Fruit fly (Drosophila melanogaster) whole organism, wandering third instar larva: ENCODE measurements around the gene Cyp28d1.

ENCODE experiments used
- Abd-B ChIP-seq: fragments of >200 bp; optimal IDR thresholded peaks from 2 replicates; lab custom pipeline; 2017; ENCODE audit warnings: missing biosample characterization, missing genetic modification characterization
- CG32264 ChIP-seq: fragments of 200-800 bp; sonication (Bioruptor generic); optimal IDR thresholded peaks from 2 replicates; lab custom pipeline; 2016; ENCODE audit warnings: missing biosample characterization, missing genetic modification characterization
- CG9705 ChIP-seq: fragments of 200-800 bp; sonication (Bioruptor generic); optimal IDR thresholded peaks from 2 replicates; lab custom pipeline; 2018; ENCODE audit warnings: missing biosample characterization, mild to moderate bottlenecking, missing genetic modification characterization
- CrebA ChIP-seq: fragments of 200-800 bp; sonication (Bioruptor generic); optimal IDR thresholded peaks from 2 replicates; lab custom pipeline; 2016; ENCODE audit warnings: missing biosample characterization, mild to moderate bottlenecking, missing genetic modification characterization, borderline replicate concordance
- Dif ChIP-seq: fragments of 200-275, 200-300 bp; sonication (Bioruptor generic); optimal IDR thresholded peaks from 2 replicates; lab custom pipeline; 2018; ENCODE audit warnings: missing biosample characterization, missing genetic modification characterization; ENCODE audit not compliant: partially characterized antibody
- HLH106 ChIP-seq: fragments of 200-800 bp; optimal IDR thresholded peaks from 3 replicates; lab custom pipeline; 2019; ENCODE audit warnings: missing biosample characterization, mild to moderate bottlenecking, missing genetic modification characterization, moderate library complexity
- Hnf4 ChIP-seq: fragments of 200-800 bp; sonication (Bioruptor generic); optimal IDR thresholded peaks from 2 replicates; lab custom pipeline; 2016; ENCODE audit warnings: missing biosample characterization, mild to moderate bottlenecking, missing genetic modification characterization
- Hr78 ChIP-seq: fragments of >200 bp; optimal IDR thresholded peaks from 2 replicates; lab custom pipeline; 2017; ENCODE audit warnings: missing biosample characterization, missing genetic modification characterization
- Jra ChIP-seq: sonication (Bioruptor generic); optimal IDR thresholded peaks from 2 replicates; lab custom pipeline; 2016; ENCODE audit warnings: missing biosample characterization, missing genetic modification characterization
- Mio ChIP-seq: sonication (Bioruptor generic); optimal IDR thresholded peaks from 2 replicates; lab custom pipeline; 2016; ENCODE audit warnings: missing biosample characterization, missing genetic modification characterization
- Myc ChIP-seq: fragments of >200 bp; optimal IDR thresholded peaks from 2 replicates; lab custom pipeline; 2017
- N ChIP-seq: fragments of >200 bp; optimal IDR thresholded peaks from 2 replicates; lab custom pipeline; 2018; ENCODE audit warnings: missing biosample characterization, missing external identifiers, missing genetic modification characterization
- Rel ChIP-seq, 2 experiments: fragments of 200-800 bp; sonication (Bioruptor generic) in 1 of 2; optimal IDR thresholded peaks; 2 replicates in 1 of 2; 3 replicates in 1 of 2; lab custom pipeline; 2016 to 2019; ENCODE audit warnings: mild to moderate bottlenecking in 2 of 2, missing biosample characterization in 2 of 2, missing genetic modification characterization in 2 of 2, moderate library complexity in 1 of 2
- br ChIP-seq: fragments of 200-800 bp; sonication (Bioruptor generic); optimal IDR thresholded peaks from 2 replicates; lab custom pipeline; 2016; ENCODE audit warnings: missing biosample characterization, missing genetic modification characterization
- brk ChIP-seq: fragments of 200-800 bp; sonication (Bioruptor generic); optimal IDR thresholded peaks from 2 replicates; lab custom pipeline; 2016; ENCODE audit warnings: missing biosample characterization, mild to moderate bottlenecking, missing genetic modification characterization
- dl ChIP-seq, 2 experiments: fragments of 175-275, 200-275 bp in 1 of 2; fragments of 200-275 bp in 1 of 2; sonication (Bioruptor generic); optimal IDR thresholded peaks; lab custom pipeline; 2018; ENCODE audit warnings: mild to moderate bottlenecking in 2 of 2, missing biosample characterization in 2 of 2, missing genetic modification characterization in 2 of 2, moderate library complexity in 2 of 2; ENCODE audit not compliant: partially characterized antibody in 2 of 2, insufficient read depth in 1 of 2
- dmrt93B ChIP-seq: fragments of 200-800 bp; sonication (Bioruptor generic); optimal IDR thresholded peaks from 2 replicates; lab custom pipeline; 2018; ENCODE audit warnings: missing biosample characterization, mild to moderate bottlenecking, missing genetic modification characterization
- ey ChIP-seq: fragments of 200-800 bp; sonication (Bioruptor generic); optimal IDR thresholded peaks from 2 replicates; lab custom pipeline; 2016; ENCODE audit warnings: missing biosample characterization, missing genetic modification characterization
- foxo ChIP-seq, 2 experiments: fragments of 200-800 bp; sonication (Bioruptor generic); optimal IDR thresholded peaks; 2 replicates in 1 of 2; 3 replicates in 1 of 2; lab custom pipeline; 2016 to 2017; ENCODE audit warnings: missing biosample characterization in 2 of 2, missing genetic modification characterization in 2 of 2
- fru ChIP-seq: fragments of 200-800 bp; sonication (Bioruptor generic); optimal IDR thresholded peaks from 3 replicates; lab custom pipeline; 2016; ENCODE audit warnings: missing biosample characterization, mild to moderate bottlenecking, missing genetic modification characterization
- h ChIP-seq: fragments of 200-800 bp; sonication (Bioruptor generic); optimal IDR thresholded peaks from 3 replicates; lab custom pipeline; 2016; ENCODE audit warnings: missing biosample characterization, mild to moderate bottlenecking, missing genetic modification characterization
- jim ChIP-seq: fragments of 175-275, 200-325 bp; sonication (Bioruptor generic); optimal IDR thresholded peaks from 2 replicates; lab custom pipeline; 2016; ENCODE audit warnings: missing biosample characterization, mild to moderate bottlenecking, missing genetic modification characterization
- lola ChIP-seq: fragments of >200 bp; optimal IDR thresholded peaks from 2 replicates; lab custom pipeline; 2017; ENCODE audit warnings: missing biosample characterization, missing genetic modification characterization
- psq ChIP-seq: fragments of 200-800 bp; sonication (Bioruptor generic); optimal IDR thresholded peaks from 3 replicates; lab custom pipeline; 2017; ENCODE audit warnings: missing biosample characterization, mild to moderate bottlenecking, missing genetic modification characterization, moderate library complexity
- rgr ChIP-seq: fragments of 200-800 bp; sonication (Bioruptor generic); optimal IDR thresholded peaks from 3 replicates; lab custom pipeline; 2016; ENCODE audit warnings: missing biosample characterization, mild to moderate bottlenecking, missing genetic modification characterization
- sage ChIP-seq: fragments of 200-800 bp; sonication (Bioruptor generic); optimal IDR thresholded peaks from 2 replicates; lab custom pipeline; 2016; ENCODE audit warnings: missing biosample characterization, mild to moderate bottlenecking, missing genetic modification characterization
- sv ChIP-seq: fragments of 200-800 bp; sonication (Bioruptor generic); optimal IDR thresholded peaks from 3 replicates; lab custom pipeline; 2016; ENCODE audit warnings: missing biosample characterization, missing genetic modification characterization
- tai ChIP-seq: sonication (Bioruptor generic); optimal IDR thresholded peaks from 2 replicates; lab custom pipeline; 2016; ENCODE audit warnings: missing biosample characterization, missing genetic modification characterization
- usp ChIP-seq: fragments of >200 bp; optimal IDR thresholded peaks from 2 replicates; lab custom pipeline; 2017; ENCODE audit warnings: missing biosample characterization, missing genetic modification characterization
- woc ChIP-seq: sonication (Bioruptor generic); optimal IDR thresholded peaks from 2 replicates; lab custom pipeline; 2016; ENCODE audit warnings: missing biosample characterization, mild to moderate bottlenecking, missing genetic modification characterization

Gene Cyp28d1

DNA sequence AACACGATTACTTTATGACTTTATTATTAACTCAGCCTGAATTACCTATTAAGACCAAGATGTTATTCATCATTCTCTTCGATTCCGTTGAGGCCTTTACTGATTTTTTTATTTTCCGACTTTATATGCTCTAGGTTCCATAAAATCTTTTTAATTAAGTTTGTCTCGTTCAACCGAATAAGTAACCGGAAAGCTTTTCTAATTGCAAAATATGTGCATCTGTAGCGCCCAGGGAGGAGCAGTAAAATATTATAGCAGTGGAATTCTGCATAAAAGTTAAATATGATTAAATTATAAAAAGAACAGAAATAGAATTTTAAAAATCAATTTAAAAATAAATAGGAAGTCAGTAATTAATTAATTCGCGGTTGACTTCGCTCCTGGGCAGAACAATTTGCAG lies 6.2 kb downstream of the Cyp28d1 start, which contains the start of the genes CG14034 and TpnC25D:
TSS of gene CG14034 (minus strand) at position 101 of the 400 bp plus-strand sequence.
TSS of gene TpnC25D (plus strand) at position 260 of the 400 bp plus-strand sequence.
- TF ChIP-seq psq (GFP tag; lab: Kevin White, UChicago) (no peak), usp (GFP tag; lab: Kevin White, UChicago) (no peak), HLH106 (tag; lab: Kevin White, UChicago) (no peak), fru (GFP tag; lab: Kevin White, UChicago) (no peak), tai (GFP tag; lab: Kevin White, UChicago) (no peak), Myc (lab: Kevin White, UChicago) (no peak), ey (GFP tag; lab: Kevin White, UChicago) (no peak), h (GFP tag; lab: Kevin White, UChicago) (no peak), CrebA (GFP tag; lab: Kevin White, UChicago) (no peak), Hr78 (no peak), lola (GFP tag; lab: Kevin White, UChicago) (no peak)

DNA sequence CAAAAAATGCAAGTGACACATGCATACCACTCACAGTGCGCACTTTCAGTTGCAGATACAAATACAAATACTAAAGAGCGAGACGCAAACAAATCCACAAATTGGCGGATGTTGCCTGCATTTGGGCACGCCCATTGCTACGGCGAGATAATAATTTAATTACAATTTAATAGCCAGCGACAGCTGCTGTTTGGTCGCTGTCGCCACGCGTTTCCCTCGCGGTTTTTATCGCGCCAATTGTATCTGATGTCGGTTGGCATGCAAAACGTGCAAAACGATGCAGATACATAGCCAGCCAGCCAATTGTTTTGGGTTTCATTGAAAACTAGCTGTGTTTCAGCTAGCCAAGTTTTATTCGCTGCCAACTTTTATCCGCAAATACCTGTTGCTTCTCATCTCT lies 13.1 kb downstream of the Cyp28d1 start:
- no peak for TF ChIP-seq Dif (GFP tag; lab: Kevin White, UChicago)
- TF ChIP-seq Myc (lab: Kevin White, UChicago) = peak; percentile 35

DNA sequence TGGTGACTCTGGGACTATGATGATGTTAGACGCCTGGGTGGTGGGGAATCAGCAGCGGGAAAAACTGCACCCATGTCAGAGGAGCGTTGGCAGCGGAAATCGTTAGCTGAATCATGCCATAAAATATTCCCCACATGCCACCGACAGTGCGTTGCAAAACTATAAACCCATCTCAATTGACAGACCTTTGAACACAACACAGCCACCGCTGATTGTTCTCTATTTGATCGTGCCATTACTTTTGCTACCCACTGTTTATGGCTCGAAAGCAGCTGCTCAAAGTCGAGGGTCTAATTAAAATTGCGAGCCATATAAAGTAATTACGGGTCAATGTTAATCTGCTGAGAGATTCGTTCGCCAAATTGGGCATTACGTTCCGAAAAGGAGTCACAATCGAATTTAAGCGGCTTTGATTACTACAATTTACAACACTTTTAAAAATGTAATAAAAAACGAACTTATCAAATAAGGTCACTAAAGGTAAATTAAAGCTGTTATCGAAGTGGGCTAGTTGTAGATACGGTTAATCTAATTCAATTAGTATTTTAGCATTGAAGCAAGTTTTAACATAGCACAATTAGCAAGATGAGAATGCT lies 14.6 kb downstream of the Cyp28d1 start:
- TF ChIP-seq N (GFP tag; lab: Kevin White, UChicago) (no peak), tai (GFP tag; lab: Kevin White, UChicago) (no peak), Myc (lab: Kevin White, UChicago) (no peak), psq (GFP tag; lab: Kevin White, UChicago) (no peak), br (no peak), HLH106 (tag; lab: Kevin White, UChicago) (no peak), sage (GFP tag; lab: Kevin White, UChicago) (no peak), ey (GFP tag; lab: Kevin White, UChicago) (no peak), Rel (GFP tag; optimal IDR thresholded peaks at IDR 0.05; lab: Kevin White, UChicago) (no peak), Rel (tag; optimal IDR thresholded peaks at IDR 0.05; lab: Kevin White, UChicago) (no peak), Mio (GFP tag; lab: Kevin White, UChicago) (no peak)
- TF ChIP-seq, all 38 proteins: peak for 0

DNA sequence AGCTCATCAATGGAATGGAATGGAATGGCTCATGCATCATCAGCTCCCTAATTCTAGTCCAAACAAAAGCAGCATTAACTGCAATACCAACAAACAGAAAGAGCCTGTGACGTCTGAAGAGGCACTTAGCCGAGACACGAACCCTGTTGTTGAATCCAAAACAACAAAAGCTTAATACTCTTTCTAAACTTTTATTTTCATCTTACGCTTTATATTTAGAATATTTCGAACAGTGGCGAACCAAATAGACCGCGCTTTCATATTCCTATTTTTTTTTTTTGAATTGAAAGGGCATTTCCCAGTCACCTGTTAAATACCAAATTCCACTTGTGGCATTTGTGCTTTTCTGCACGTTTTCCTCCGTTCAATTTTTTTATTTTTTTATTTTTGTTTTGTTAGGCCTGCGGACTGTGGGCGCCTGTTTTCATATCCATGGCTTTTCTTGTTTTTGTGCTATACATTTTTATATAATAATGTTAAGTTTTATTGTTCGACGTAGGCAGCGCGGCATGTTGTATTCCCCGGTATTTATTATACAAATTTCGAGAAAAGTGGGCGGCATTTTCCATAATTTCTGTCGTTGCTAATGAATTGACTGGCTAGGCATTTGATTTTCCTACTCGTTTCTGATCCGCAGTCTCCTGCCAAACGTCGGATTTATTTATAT lies 15.4 kb downstream of the Cyp28d1 start:
- TF ChIP-seq rgr (peak; percentile 12), sage (GFP tag; lab: Kevin White, UChicago) (no peak), Hnf4 (GFP tag; lab: Kevin White, UChicago) (no peak), dmrt93B (GFP tag; lab: Kevin White, UChicago) (no peak), h (GFP tag; lab: Kevin White, UChicago) (no peak), sv (GFP tag; lab: Kevin White, UChicago) (peak; percentile 3), foxo (GFP tag; optimal IDR thresholded peaks at IDR 0.05; lab: Kevin White, UChicago) (peak in 1 of 2 experiments; percentile 39), woc (GFP tag; lab: Kevin White, UChicago) (peak; percentile 27), CG32264 (no peak)

dm6 chr2L:5226891-5227554 lies 16.8 kb downstream of the Cyp28d1 start:
- TF ChIP-seq CrebA (GFP tag; lab: Kevin White, UChicago) (no peak), Abd-B (no peak), Jra (GFP tag; lab: Kevin White, UChicago) (no peak), Mio (GFP tag; lab: Kevin White, UChicago) (no peak), CG9705 (GFP tag; lab: Kevin White, UChicago) (no peak), brk (GFP tag; lab: Kevin White, UChicago) (no peak), dl (GFP tag; optimal IDR thresholded peaks at IDR 0.05; lab: Kevin White, UChicago; ENCODE audit: insufficient read depth in 1 of 2, partially characterized antibody in 2 of 2) (no peak), fru (GFP tag; lab: Kevin White, UChicago) (no peak), jim (no peak), Myc (lab: Kevin White, UChicago) (no peak), Hr78 (no peak), lola (GFP tag; lab: Kevin White, UChicago) (no peak)
